Worm (Caenorhabditis elegans) whole organism, L3 larva: Measurements from ENCODE around the gene C08F11.12.

Experiments
- ama-1 ChIP-seq: fragments of 150-350 bp; optimal IDR thresholded peaks from 2 replicates; lab custom pipeline; 2018
- ceh-28 ChIP-seq: fragments of 150-350 bp; optimal IDR thresholded peaks from 2 replicates; lab custom pipeline; 2014; ENCODE audit warnings: missing biosample characterization, missing genetic modification reagents, missing genetic modification characterization
- ceh-9 ChIP-seq: sonication (generic microtip); optimal IDR thresholded peaks from 2 replicates; lab custom pipeline; 2018; ENCODE audit warnings: missing biosample characterization, missing genetic modification characterization
- egl-27 ChIP-seq: sonication (generic microtip); optimal IDR thresholded peaks from 4 replicates; lab custom pipeline; 2017; ENCODE audit warnings: missing biosample characterization, missing genetic modification reagents, missing genetic modification characterization
- fos-1 ChIP-seq: fragments of 150-350 bp; optimal IDR thresholded peaks from 2 replicates; lab custom pipeline; 2014; ENCODE audit warnings: missing biosample characterization, missing genetic modification characterization
- jun-1 ChIP-seq: fragments of 150-350 bp; optimal IDR thresholded peaks from 2 replicates; lab custom pipeline; 2014; ENCODE audit warnings: missing biosample characterization, missing genetic modification reagents, missing genetic modification characterization
- pha-4 ChIP-seq: fragments of 150-350 bp; optimal IDR thresholded peaks from 2 replicates; lab custom pipeline; 2014; ENCODE audit warnings: missing biosample characterization, missing genetic modification reagents, missing genetic modification characterization

ce11 chrIV:13636975-13637374 is 14.3 kb downstream of the C08F11.12 start, which contains the start of gene C08F11.7:
- TF ChIP-seq ama-1 (lab: Kevin White, UChicago): no peak
- no peak for TF ChIP-seq egl-27 (tag; lab: Kevin White, UChicago)
- no peak for TF ChIP-seq ceh-9 (tag; lab: Kevin White, UChicago)
- TF ChIP-seq pha-4 (tag; lab: Kevin White, UChicago): no peak
- no peak for TF ChIP-seq ceh-28
- TF ChIP-seq fos-1 (tag; lab: Kevin White, UChicago): no peak
- TF ChIP-seq jun-1: no peak
